Worm (Caenorhabditis elegans) whole organism, L4 larva: Measurements from ENCODE around the gene str-166.

ENCODE experiments used
- F49E8.2 ChIP-seq: sonication (generic microtip); optimal IDR thresholded peaks from 2 replicates; lab custom pipeline; 2016; ENCODE audit warnings: missing compliant biosample characterization, mild to moderate bottlenecking, missing genetic modification characterization, borderline replicate concordance
- aly-2 ChIP-seq: sonication (generic microtip); optimal IDR thresholded peaks from 2 replicates; lab custom pipeline; 2018; ENCODE audit warnings: missing biosample characterization, missing genetic modification characterization
- ama-1 ChIP-seq: fragments of 150-350 bp; optimal IDR thresholded peaks from 2 replicates; lab custom pipeline; 2014; ENCODE audit warnings: inconsistent platforms, mixed read lengths
- ceh-28 ChIP-seq: fragments of 150-350 bp; optimal IDR thresholded peaks from 2 replicates; lab custom pipeline; 2014; ENCODE audit warnings: missing biosample characterization, missing genetic modification reagents, missing genetic modification characterization
- egl-27 ChIP-seq: sonication (generic microtip); optimal IDR thresholded peaks from 3 replicates; lab custom pipeline; 2017; ENCODE audit warnings: missing biosample characterization, missing genetic modification reagents, missing genetic modification characterization
- fos-1 ChIP-seq: fragments of 150-350 bp; optimal IDR thresholded peaks from 2 replicates; lab custom pipeline; 2014; ENCODE audit warnings: missing biosample characterization, missing genetic modification characterization
- madf-5 ChIP-seq, 2 experiments: fragments of 200-800 bp; sonication (Bioruptor generic); IDR thresholded peaks; 2 replicates each; pipeline ENCODE4 v1.3.6; 2022; ENCODE audit warnings: missing compliant biosample characterization in 2 of 2, missing genetic modification characterization in 2 of 2
- nhr-11 ChIP-seq: fragments of 150-350 bp; optimal IDR thresholded peaks from 2 replicates; lab custom pipeline; 2014; ENCODE audit warnings: missing biosample characterization, missing genetic modification characterization
- php-3 ChIP-seq: fragments of 200-800 bp; sonication (Bioruptor generic); IDR thresholded peaks from 2 replicates; pipeline ENCODE4 v1.3.6; 2022; ENCODE audit warnings: missing genetic modification reagents, missing genetic modification characterization, missing compliant biosample characterization
- pqm-1 ChIP-seq: sonication (generic microtip); optimal IDR thresholded peaks from 2 replicates; lab custom pipeline; 2017; ENCODE audit warnings: missing biosample characterization, missing genetic modification characterization
- spr-1 ChIP-seq: sonication (generic microtip); optimal IDR thresholded peaks from 2 replicates; lab custom pipeline; 2016; ENCODE audit warnings: mild to moderate bottlenecking, missing genetic modification characterization, missing compliant biosample characterization
- unc-62 ChIP-seq, 3 experiments: fragments of 150-350 bp in 1 of 3; sonication (generic microtip); optimal IDR thresholded peaks in 2 of 3; peaks in 1 of 3; 1 replicate in 1 of 3; 2 replicates in 2 of 3; lab custom pipeline; 2014 to 2017; ENCODE audit warnings: missing biosample characterization in 3 of 3, missing genetic modification characterization in 3 of 3, missing genetic modification reagents in 3 of 3, missing genotype in 1 of 3
- vab-7 ChIP-seq: fragments of 200-800 bp; sonication (Bioruptor generic); IDR thresholded peaks from 2 replicates; pipeline ENCODE4 v1.3.6; 2022; ENCODE audit warnings: missing genetic modification reagents, missing genetic modification characterization, missing compliant biosample characterization
- zfp-2 ChIP-seq: sonication (generic microtip); optimal IDR thresholded peaks from 2 replicates; lab custom pipeline; 2016; ENCODE audit warnings: mild to moderate bottlenecking, missing genetic modification characterization, missing compliant biosample characterization

DNA sequence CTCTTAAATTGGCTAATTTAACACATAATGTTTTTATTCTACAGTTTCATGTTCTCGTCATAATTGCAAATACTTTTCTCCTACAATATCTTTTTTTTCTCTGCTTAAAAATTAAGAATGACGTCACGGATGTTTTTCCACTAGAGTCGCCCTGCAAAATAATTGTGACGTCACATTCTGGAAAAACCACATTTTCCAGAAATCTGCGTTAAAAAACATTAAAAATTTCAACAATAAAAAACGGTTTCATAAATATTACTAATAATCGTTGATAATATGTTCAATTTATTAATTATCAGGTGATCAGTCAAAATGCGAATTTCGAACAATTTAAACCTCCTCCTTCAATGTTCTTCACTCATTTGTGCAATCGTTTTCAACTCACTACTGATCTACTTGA, at the start of gene str-166:
- no peak for TF ChIP-seq F49E8.2 (tag; lab: Kevin White, UChicago)
- no peak for TF ChIP-seq pqm-1 (tag; lab: Kevin White, UChicago)
- no peak for TF ChIP-seq madf-5 (GFP tag; IDR thresholded peaks at IDR 0.05; lab: Robert Waterston, UW)
- TF ChIP-seq egl-27 (tag; lab: Kevin White, UChicago), result no peak
- TF ChIP-seq nhr-11 (tag; lab: Kevin White, UChicago), result no peak
- no peak for TF ChIP-seq unc-62 (GFP tag; optimal IDR thresholded peaks at IDR 0.05 in 1 of 2; lab: Kevin White, UChicago)
- TF ChIP-seq unc-62 (tag; optimal IDR thresholded peaks at IDR 0.05; lab: Kevin White, UChicago), result no peak
- TF ChIP-seq spr-1, result no peak
- TF ChIP-seq aly-2 (tag; lab: Kevin White, UChicago), result no peak
- no peak for TF ChIP-seq fos-1 (tag; lab: Kevin White, UChicago)
- TF ChIP-seq ama-1 (lab: Kevin White, UChicago), result no peak
- TF ChIP-seq vab-7, result no peak
- TF ChIP-seq php-3, result no peak
- TF ChIP-seq ceh-28 (tag; lab: Kevin White, UChicago), result no peak
- no peak for TF ChIP-seq zfp-2
